Worm (Caenorhabditis elegans): ENCODE data around the gene F53B7.7.

The F53B7.7 gene

ce11 chrV:11040020-11040419, 41.1 kb downstream of the F53B7.7 start, which contains the start of gene C45B11.9:
TSS of gene C45B11.9 (plus strand) at chrV:11040320.
- TF ChIP-seq ZK546.5 (tag; optimal IDR thresholded peaks at IDR 0.05): no peak
- TF ChIP-seq ceh-28 (tag; optimal IDR thresholded peaks at IDR 0.05): no peak
- TF ChIP-seq nhr-28 (tag; optimal IDR thresholded peaks at IDR 0.05): no peak
- TF ChIP-seq ama-1 (optimal IDR thresholded peaks at IDR 0.05): no peak
- no peak for TF ChIP-seq egl-5 (tag; optimal IDR thresholded peaks at IDR 0.05)
- TF ChIP-seq unc-39 (tag; optimal IDR thresholded peaks at IDR 0.05): no peak
- no peak for TF ChIP-seq eor-1 (tag; optimal IDR thresholded peaks at IDR 0.05)
- no peak for TF ChIP-seq nhr-76 (tag; optimal IDR thresholded peaks at IDR 0.05)
- no peak for TF ChIP-seq pqm-1 (tag; optimal IDR thresholded peaks at IDR 0.05)
- no peak for TF ChIP-seq pha-4 (tag; optimal IDR thresholded peaks at IDR 0.05)
- TF ChIP-seq elt-2 (tag; optimal IDR thresholded peaks at IDR 0.05): no peak
- TF ChIP-seq fos-1 (tag; optimal IDR thresholded peaks at IDR 0.05): no peak
- TF ChIP-seq elt-3 (tag; optimal IDR thresholded peaks at IDR 0.05): no peak
- no peak for TF ChIP-seq nhr-77 (tag; optimal IDR thresholded peaks at IDR 0.05)
- TF ChIP-seq fkh-2 (tag; optimal IDR thresholded peaks at IDR 0.05): no peak
- no peak for TF ChIP-seq fkh-10 (GFP tag; optimal IDR thresholded peaks at IDR 0.05)
- no peak for TF ChIP-seq aly-2 (tag; optimal IDR thresholded peaks at IDR 0.05)

DNA sequence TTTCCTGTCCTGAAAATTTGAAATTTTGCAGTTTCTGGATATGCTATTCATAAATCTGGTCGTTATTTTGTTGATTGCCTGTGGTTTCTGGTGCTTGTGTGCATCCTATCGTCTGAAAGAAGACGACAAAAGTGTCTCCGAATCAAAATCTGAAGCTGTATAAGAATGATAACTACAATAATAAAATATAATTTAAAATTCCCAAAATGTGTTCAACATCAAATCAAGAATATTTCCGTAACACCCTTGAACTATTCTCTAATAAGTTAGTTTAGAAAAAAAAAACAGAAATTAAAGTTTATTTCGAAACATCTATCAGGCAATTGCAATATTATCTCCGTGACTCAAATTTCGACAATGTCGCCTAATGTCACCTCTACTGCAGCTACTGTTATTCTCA, 41.6 kb downstream of the F53B7.7 start, which contains the start of gene C45B11.8:
TSS of gene C45B11.8 (plus strand) at position 301 of the 400 bp plus-strand sequence.
- no peak for TF ChIP-seq tbx-2 (tag; optimal IDR thresholded peaks at IDR 0.05)
- TF ChIP-seq egl-5 (tag; optimal IDR thresholded peaks at IDR 0.05): no peak
- no peak for TF ChIP-seq nhr-76 (tag; optimal IDR thresholded peaks at IDR 0.05)
- no peak for TF ChIP-seq hmg-11 (tag; optimal IDR thresholded peaks at IDR 0.05)
- TF ChIP-seq nhr-25 (tag; optimal IDR thresholded peaks at IDR 0.05): no peak

DNA sequence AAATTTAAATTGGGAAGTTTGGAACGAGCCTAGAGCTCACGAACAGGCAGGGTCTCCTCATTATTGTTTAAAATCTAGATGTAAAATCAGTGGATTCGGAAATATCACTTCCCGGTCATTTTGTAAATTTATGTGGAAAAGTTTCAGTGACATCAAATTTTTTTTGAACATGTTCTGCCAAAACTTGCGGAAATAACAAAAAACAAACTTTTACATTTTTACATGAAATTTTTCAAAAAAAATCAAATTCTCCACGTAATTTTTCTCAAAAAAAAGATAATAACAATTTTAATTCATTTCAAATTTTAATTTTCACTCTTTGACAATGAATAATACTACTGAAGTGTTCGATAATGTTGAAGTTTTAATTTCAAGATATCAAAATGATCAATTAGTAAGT, 42.6 kb downstream of the F53B7.7 start, which contains the start of gene C45B11.5:
TSS of gene C45B11.5 (plus strand) at position 301 of the 400 bp plus-strand sequence.
- TF ChIP-seq ztf-4 (tag; optimal IDR thresholded peaks at IDR 0.05) (no peak), sea-2 (GFP tag; optimal IDR thresholded peaks at IDR 0.05) (no peak), egl-5 (tag; optimal IDR thresholded peaks at IDR 0.05) (no peak), ceh-16 (tag; optimal IDR thresholded peaks at IDR 0.05) (no peak), nhr-11 (tag; optimal IDR thresholded peaks at IDR 0.05) (no peak), mdl-1 (tag; optimal IDR thresholded peaks at IDR 0.05) (no peak), fkh-2 (tag; optimal IDR thresholded peaks at IDR 0.05) (no peak), eor-1 (tag; optimal IDR thresholded peaks at IDR 0.05) (no peak), pha-4 (tag; optimal IDR thresholded peaks at IDR 0.05) (no peak)

DNA sequence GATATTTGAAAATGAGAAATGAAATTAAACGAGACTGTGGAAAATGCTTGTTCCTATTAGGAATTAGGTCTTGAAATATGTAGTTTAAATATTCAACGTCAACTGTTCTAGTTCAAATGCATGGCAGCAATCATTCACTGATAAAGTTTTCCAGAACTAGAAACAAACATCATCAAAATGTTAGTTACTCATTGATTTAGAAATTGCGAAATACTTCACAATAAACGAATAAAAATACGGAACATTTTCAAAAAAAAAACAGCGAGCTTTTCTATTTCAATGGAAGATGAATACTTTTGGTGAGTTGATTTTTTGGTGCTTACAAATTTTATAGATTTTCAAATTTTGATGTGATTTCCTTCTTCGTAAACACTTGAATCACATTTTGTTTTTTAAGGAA, 43.6 kb downstream of the F53B7.7 start, which contains the start of gene C45B11.2:
TSS of gene C45B11.2 (plus strand) at position 173 of the 400 bp plus-strand sequence.
- TF ChIP-seq snpc-4 (tag; optimal IDR thresholded peaks at IDR 0.05): no peak
- TF ChIP-seq hmg-11 (tag; optimal IDR thresholded peaks at IDR 0.05): no peak
- TF ChIP-seq daf-12 (tag; optimal IDR thresholded peaks at IDR 0.05): no peak
- TF ChIP-seq unc-62 (GFP tag; optimal IDR thresholded peaks at IDR 0.05): no peak
- no peak for TF ChIP-seq fkh-2 (tag; optimal IDR thresholded peaks at IDR 0.05)
- no peak for TF ChIP-seq skn-1 (tag; optimal IDR thresholded peaks at IDR 0.05)
- no peak for TF ChIP-seq elt-1 (tag; optimal IDR thresholded peaks at IDR 0.05)
- TF ChIP-seq egl-27 (tag; optimal IDR thresholded peaks at IDR 0.05): no peak
- no peak for TF ChIP-seq nfya-1 (tag; optimal IDR thresholded peaks at IDR 0.05; ENCODE audit: insufficient read depth)
- no peak for TF ChIP-seq lsy-12 (tag; optimal IDR thresholded peaks at IDR 0.05)
- no peak for TF ChIP-seq unc-39 (tag; optimal IDR thresholded peaks at IDR 0.05)
- TF ChIP-seq nhr-12 (tag; optimal IDR thresholded peaks at IDR 0.05): no peak
- TF ChIP-seq ceh-28 (tag; optimal IDR thresholded peaks at IDR 0.05): no peak
- TF ChIP-seq ceh-9 (tag; optimal IDR thresholded peaks at IDR 0.05): no peak

- peak; percentile 68 for TF ChIP-seq pha-4 (tag; optimal IDR thresholded peaks at IDR 0.05)
- TF ChIP-seq nhr-77 (tag; optimal IDR thresholded peaks at IDR 0.05): no peak
Measured at ce11 chrV:11043767-11044166, 44.9 kb downstream of the F53B7.7 start, which contains the start of gene C45B11.6. TSS of gene C45B11.6 (plus strand) at chrV:11044067.

Data from whole organism, L3 larva.